Worm (Caenorhabditis elegans) whole organism, young adult: ENCODE measurements around the gene pgl-1.

Experiments
- C06A6.2 ChIP-seq: fragments of 200-800 bp; sonication (Bioruptor generic); conservative IDR thresholded peaks from 2 replicates; pipeline ENCODE4 v1.3.6; 2022; ENCODE audit warnings: missing genetic modification characterization, missing compliant biosample characterization
- F55B11.4 ChIP-seq: sonication (generic microtip); optimal IDR thresholded peaks from 2 replicates; lab custom pipeline; 2016; ENCODE audit warnings: missing compliant biosample characterization, missing genetic modification characterization, borderline replicate concordance; ENCODE audit not compliant: insufficient read depth
- F57C9.4 ChIP-seq: sonication (generic microtip); optimal IDR thresholded peaks from 2 replicates; lab custom pipeline; 2017; ENCODE audit warnings: mild to moderate bottlenecking, missing genetic modification characterization, missing compliant biosample characterization
- bed-2 ChIP-seq: fragments of 200-800 bp; sonication (Bioruptor generic); IDR thresholded peaks from 2 replicates; pipeline ENCODE4 v1.3.6; 2022; ENCODE audit warnings: missing genetic modification reagents, missing genetic modification characterization, missing compliant biosample characterization
- ceh-100 ChIP-seq: fragments of 200-800 bp; sonication (Bioruptor generic); IDR thresholded peaks from 2 replicates; pipeline ENCODE4 v1.3.6; 2022; ENCODE audit warnings: missing genetic modification reagents, missing genetic modification characterization, missing compliant biosample characterization
- him-1 ChIP-seq: sonication (generic microtip); optimal IDR thresholded peaks from 2 replicates; lab custom pipeline; 2016; ENCODE audit warnings: missing genotype, missing genetic modification reagents, missing genetic modification characterization, missing compliant biosample characterization
- lin-35 ChIP-seq, 3 experiments: fragments of 150-350 bp in 2 of 3; sonication (generic microtip) in 1 of 3; optimal IDR thresholded peaks; 2 replicates each; lab custom pipeline; 2014 to 2018; ENCODE audit warnings: missing biosample characterization in 3 of 3, missing genetic modification characterization in 3 of 3, missing genetic modification reagents in 3 of 3
- lir-1 ChIP-seq: fragments of 200-800 bp; sonication (Bioruptor generic); conservative IDR thresholded peaks from 2 replicates; pipeline ENCODE4 v1.3.6; 2022; ENCODE audit warnings: missing genetic modification reagents, missing genetic modification characterization, missing compliant biosample characterization
- nhr-27 ChIP-seq: fragments of 200-800 bp; sonication (Bioruptor generic); optimal IDR thresholded peaks from 2 replicates; lab custom pipeline; 2018; ENCODE audit warnings: mild to moderate bottlenecking, missing genetic modification characterization, moderate library complexity, missing compliant biosample characterization
- snpc-1.3 ChIP-seq: sonication (generic microtip); optimal IDR thresholded peaks from 2 replicates; lab custom pipeline; 2017; ENCODE audit warnings: missing genetic modification characterization, mild to moderate bottlenecking, missing compliant biosample characterization, antibody characterized with exemption, moderate library complexity, missing genotype, missing genetic modification reagents; ENCODE audit not compliant: insufficient read depth
- tbp1 ChIP-seq: fragments of 200-800 bp; sonication (Bioruptor generic); optimal IDR thresholded peaks from 2 replicates; lab custom pipeline; 2018; ENCODE audit warnings: mild to moderate bottlenecking, missing genetic modification characterization, missing compliant biosample characterization
- ztf-28 ChIP-seq: fragments of 200-800 bp; sonication (Bioruptor generic); IDR thresholded peaks from 2 replicates; pipeline ENCODE4 v1.3.6; 2022; ENCODE audit warnings: missing genetic modification reagents, missing genetic modification characterization, missing compliant biosample characterization

DNA sequence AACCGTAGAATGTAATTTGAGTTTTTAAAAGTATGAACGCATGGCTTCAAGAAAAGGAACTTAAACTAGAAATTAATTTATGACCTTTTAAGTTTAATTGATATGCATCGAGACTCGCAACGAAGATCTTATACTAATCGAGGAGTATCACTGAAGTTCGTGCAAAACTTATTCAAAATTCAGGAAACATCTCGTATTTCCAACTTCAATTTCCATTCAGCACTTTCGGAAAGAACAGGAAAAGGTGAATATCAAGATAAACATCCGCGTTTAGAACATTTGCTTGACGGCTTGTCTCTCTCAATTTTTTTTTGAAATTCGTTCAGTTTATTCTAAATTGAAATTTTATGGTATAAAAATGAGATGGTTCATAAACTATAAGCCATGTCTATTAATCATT is 11.9 kb downstream of the pgl-1 start, which contains the start of gene ZK381.2:
- TF ChIP-seq C06A6.2 (GFP tag; lab: Robert Waterston, UW): no peak
- no peak for TF ChIP-seq nhr-27 (tag; lab: Kevin White, UChicago)
- TF ChIP-seq F55B11.4 (tag; lab: Kevin White, UChicago): no peak
- TF ChIP-seq him-1 (tag; lab: Kevin White, UChicago): no peak
- no peak for TF ChIP-seq F57C9.4 (tag; lab: Kevin White, UChicago)
- TF ChIP-seq snpc-1.3 (tag; lab: Kevin White, UChicago): no peak
- no peak for TF ChIP-seq lin-35 (GFP tag; optimal IDR thresholded peaks at IDR 0.05; lab: Kevin White, UChicago)
- TF ChIP-seq lir-1: no peak
- TF ChIP-seq tbp1 (GFP tag; lab: Kevin White, UChicago): no peak
- no peak for TF ChIP-seq ztf-28 (GFP tag; lab: Robert Waterston, UW)
- no peak for TF ChIP-seq ceh-100 (GFP tag; lab: Robert Waterston, UW)
- no peak for TF ChIP-seq bed-2 (GFP tag; lab: Robert Waterston, UW)
